Worm (Caenorhabditis elegans) whole organism, L3 larva: ENCODE measurements around the gene Y43B11AR.1.

Source experiments
- R02D3.7 ChIP-seq: fragments of 150-350 bp; optimal IDR thresholded peaks from 2 replicates; lab custom pipeline; 2014; ENCODE audit warnings: missing biosample characterization, missing genetic modification characterization
- ZK546.5 ChIP-seq: sonication (generic microtip); optimal IDR thresholded peaks from 2 replicates; lab custom pipeline; 2017; ENCODE audit warnings: missing biosample characterization, missing genetic modification characterization
- ama-1 ChIP-seq: fragments of 150-350 bp; optimal IDR thresholded peaks from 2 replicates; lab custom pipeline; 2018
- ceh-28 ChIP-seq: fragments of 150-350 bp; optimal IDR thresholded peaks from 2 replicates; lab custom pipeline; 2014; ENCODE audit warnings: missing biosample characterization, missing genetic modification reagents, missing genetic modification characterization
- daf-12 ChIP-seq: fragments of 150-350 bp; optimal IDR thresholded peaks from 2 replicates; lab custom pipeline; 2014; ENCODE audit warnings: missing biosample characterization, missing genetic modification reagents, missing genetic modification characterization
- egl-5 ChIP-seq: fragments of 150-350 bp; optimal IDR thresholded peaks from 2 replicates; lab custom pipeline; 2017; ENCODE audit warnings: missing biosample characterization, missing genetic modification reagents, missing genetic modification characterization, inconsistent platforms
- elt-2 ChIP-seq: sonication (generic microtip); optimal IDR thresholded peaks from 2 replicates; lab custom pipeline; 2016; ENCODE audit warnings: missing genetic modification reagents, mild to moderate bottlenecking, missing genetic modification characterization, missing compliant biosample characterization
- elt-3 ChIP-seq, 3 experiments: fragments of 150-350 bp in 1 of 3; sonication (generic microtip) in 2 of 3; optimal IDR thresholded peaks; 2 replicates in 2 of 3; 4 replicates in 1 of 3; lab custom pipeline; 2014 to 2017; ENCODE audit warnings: missing biosample characterization in 3 of 3, missing genetic modification characterization in 3 of 3
- eor-1 ChIP-seq, 2 experiments: fragments of 150-350 bp; optimal IDR thresholded peaks; 2 replicates each; lab custom pipeline; 2014 to 2018; ENCODE audit warnings: missing biosample characterization in 2 of 2, missing genetic modification characterization in 2 of 2
- fkh-10 ChIP-seq: sonication (generic microtip); optimal IDR thresholded peaks from 2 replicates; lab custom pipeline; 2017; ENCODE audit warnings: missing biosample characterization, missing genetic modification reagents, missing genetic modification characterization
- fos-1 ChIP-seq: fragments of 150-350 bp; optimal IDR thresholded peaks from 2 replicates; lab custom pipeline; 2014; ENCODE audit warnings: missing biosample characterization, missing genetic modification characterization
- jun-1 ChIP-seq: fragments of 150-350 bp; optimal IDR thresholded peaks from 2 replicates; lab custom pipeline; 2014; ENCODE audit warnings: missing biosample characterization, missing genetic modification reagents, missing genetic modification characterization
- lin-15B ChIP-seq: fragments of 150-350 bp; optimal IDR thresholded peaks from 2 replicates; lab custom pipeline; 2014; ENCODE audit warnings: missing biosample characterization, missing genetic modification characterization
- lin-39 ChIP-seq: fragments of 150-350 bp; optimal IDR thresholded peaks from 2 replicates; lab custom pipeline; 2018; ENCODE audit warnings: missing biosample characterization, missing genetic modification reagents, missing genetic modification characterization
- lsy-12 ChIP-seq: sonication (generic microtip); optimal IDR thresholded peaks from 2 replicates; lab custom pipeline; 2016; ENCODE audit warnings: mild to moderate bottlenecking, missing genetic modification characterization, missing compliant biosample characterization
- nfya-1 ChIP-seq: sonication (generic microtip); optimal IDR thresholded peaks from 2 replicates; lab custom pipeline; 2017; ENCODE audit warnings: missing genetic modification characterization, mild to moderate bottlenecking, missing compliant biosample characterization, antibody characterized with exemption, moderate library complexity; ENCODE audit not compliant: insufficient read depth
- nhr-23 ChIP-seq: fragments of 150-350 bp; optimal IDR thresholded peaks from 2 replicates; lab custom pipeline; 2014; ENCODE audit warnings: missing biosample characterization, missing genetic modification reagents, missing genetic modification characterization
- nhr-237 ChIP-seq: fragments of 150-350 bp; optimal IDR thresholded peaks from 2 replicates; lab custom pipeline; 2014; ENCODE audit warnings: missing biosample characterization, missing genetic modification characterization
- nhr-25 ChIP-seq: sonication (generic microtip); optimal IDR thresholded peaks from 2 replicates; lab custom pipeline; 2017; ENCODE audit warnings: missing biosample characterization, missing genetic modification characterization
- nhr-28 ChIP-seq: fragments of 150-350 bp; optimal IDR thresholded peaks from 2 replicates; lab custom pipeline; 2014; ENCODE audit warnings: missing biosample characterization, missing genetic modification characterization
- nhr-43 ChIP-seq: sonication (generic microtip); optimal IDR thresholded peaks from 2 replicates; lab custom pipeline; 2016; ENCODE audit warnings: mild to moderate bottlenecking, missing genetic modification characterization, missing compliant biosample characterization; ENCODE audit not compliant: poor library complexity, severe bottlenecking
- nhr-67 ChIP-seq: fragments of 150-350 bp; optimal IDR thresholded peaks from 2 replicates; lab custom pipeline; 2014; ENCODE audit warnings: missing biosample characterization, missing genetic modification characterization
- nhr-77 ChIP-seq: fragments of 150-350 bp; optimal IDR thresholded peaks from 2 replicates; lab custom pipeline; 2014; ENCODE audit warnings: missing biosample characterization, missing genetic modification characterization
- pha-4 ChIP-seq: fragments of 150-350 bp; optimal IDR thresholded peaks from 2 replicates; lab custom pipeline; 2014; ENCODE audit warnings: missing biosample characterization, missing genetic modification reagents, missing genetic modification characterization
- skn-1 ChIP-seq: fragments of 150-350 bp; optimal IDR thresholded peaks from 2 replicates; lab custom pipeline; 2014; ENCODE audit warnings: missing biosample characterization, missing genetic modification characterization
- snpc-4 ChIP-seq: fragments of 150-350 bp; optimal IDR thresholded peaks from 2 replicates; lab custom pipeline; 2014; ENCODE audit warnings: missing biosample characterization, missing genetic modification characterization
- tbx-2 ChIP-seq: sonication (generic microtip); optimal IDR thresholded peaks from 2 replicates; lab custom pipeline; 2016; ENCODE audit warnings: mild to moderate bottlenecking, missing genetic modification characterization, missing compliant biosample characterization
- unc-39 ChIP-seq: sonication (generic microtip); optimal IDR thresholded peaks from 4 replicates; lab custom pipeline; 2017; ENCODE audit warnings: missing biosample characterization, missing genetic modification characterization
- unc-62 ChIP-seq: fragments of 150-350 bp; sonication (generic microtip); optimal IDR thresholded peaks from 4 replicates; lab custom pipeline; 2014; ENCODE audit warnings: missing biosample characterization, missing genetic modification reagents, missing genetic modification characterization
- zag-1 ChIP-seq: fragments of 150-350 bp; optimal IDR thresholded peaks from 2 replicates; lab custom pipeline; 2014; ENCODE audit warnings: missing biosample characterization, missing genetic modification characterization
- ztf-11 ChIP-seq: fragments of 150-350 bp; optimal IDR thresholded peaks from 2 replicates; lab custom pipeline; 2014; ENCODE audit warnings: missing biosample characterization, missing genetic modification characterization
- ztf-4 ChIP-seq: fragments of 150-350 bp; optimal IDR thresholded peaks from 2 replicates; lab custom pipeline; 2014; ENCODE audit warnings: missing biosample characterization, missing genetic modification characterization

The Y43B11AR.1 gene

ce11 chrIV:7051515-7051914 is 29.8 kb upstream of the Y43B11AR.1 start:
- TF ChIP-seq fkh-10 (peak; percentile 12), ama-1 (peak; percentile 86), nhr-67 (tag; lab: Kevin White, UChicago) (no peak)

ce11 chrIV:7052135-7052534 is 29.2 kb upstream of the Y43B11AR.1 start:
- peak; percentile 76 for TF ChIP-seq ama-1
- TF ChIP-seq skn-1 (tag; lab: Kevin White, UChicago) = no peak

- TF ChIP-seq nhr-23 (tag; lab: Kevin White, UChicago) (no peak), fkh-10 (peak; percentile 18)
Measured at ce11 chrIV:7057677-7058076, 23.6 kb upstream of the Y43B11AR.1 start, which contains the start of gene srx-50. srx-50 (plus strand) TSS chrIV:7057977.

ce11 chrIV:7062697-7063096 is 18.6 kb upstream of the Y43B11AR.1 start:
- TF ChIP-seq daf-12 = no peak
- no peak for TF ChIP-seq lsy-12 (tag; lab: Kevin White, UChicago)
- TF ChIP-seq fos-1 (tag; lab: Kevin White, UChicago) = no peak
- TF ChIP-seq ztf-11 (tag; lab: Kevin White, UChicago) = no peak
- TF ChIP-seq lin-15B (tag; lab: Kevin White, UChicago) = no peak
- TF ChIP-seq nhr-237 = no peak
- TF ChIP-seq R02D3.7 (tag; lab: Kevin White, UChicago) = no peak
- no peak for TF ChIP-seq egl-5 (tag; lab: Kevin White, UChicago)
- no peak for TF ChIP-seq nhr-25 (tag; lab: Kevin White, UChicago)
- no peak for TF ChIP-seq tbx-2 (tag; lab: Kevin White, UChicago)
- no peak for TF ChIP-seq nhr-43

ce11 chrIV:7065022-7065421 is 16.3 kb upstream of the Y43B11AR.1 start, which contains the start of gene Y43B11AL.1:
Y43B11AL.1 (plus strand) TSS chrIV:7065322.
- no peak for TF ChIP-seq egl-5 (tag; lab: Kevin White, UChicago)
- TF ChIP-seq nfya-1 (tag; lab: Kevin White, UChicago) = no peak
- no peak for TF ChIP-seq elt-2 (tag; lab: Kevin White, UChicago)
- no peak for TF ChIP-seq lin-39 (tag; lab: Kevin White, UChicago)
- TF ChIP-seq eor-1 (tag; optimal IDR thresholded peaks at IDR 0.05; lab: Kevin White, UChicago) = no peak
- no peak for TF ChIP-seq ZK546.5 (tag; lab: Kevin White, UChicago)
- TF ChIP-seq ztf-4 (tag; lab: Kevin White, UChicago) = no peak
- no peak for TF ChIP-seq elt-3 (tag; optimal IDR thresholded peaks at IDR 0.05; lab: Kevin White, UChicago)
- TF ChIP-seq R02D3.7 (tag; lab: Kevin White, UChicago) = no peak
- TF ChIP-seq nhr-67 (tag; lab: Kevin White, UChicago) = no peak
- TF ChIP-seq ama-1 = no peak
- TF ChIP-seq ztf-11 (tag; lab: Kevin White, UChicago) = no peak

- no peak for TF ChIP-seq nhr-43
- no peak for TF ChIP-seq ceh-28 (tag; lab: Kevin White, UChicago)
- TF ChIP-seq unc-39 = no peak
- no peak for TF ChIP-seq elt-2 (tag; lab: Kevin White, UChicago)
- TF ChIP-seq nhr-237 = no peak
- TF ChIP-seq pha-4 (tag; lab: Kevin White, UChicago) = no peak
- no peak for TF ChIP-seq fos-1 (tag; lab: Kevin White, UChicago)
- no peak for TF ChIP-seq lsy-12 (tag; lab: Kevin White, UChicago)
- no peak for TF ChIP-seq ama-1
Measured at ce11 chrIV:7067446-7067845, 13.9 kb upstream of the Y43B11AR.1 start.

ce11 chrIV:7072110-7072509 is 9.2 kb upstream of the Y43B11AR.1 start, which contains the start of gene srg-48:
srg-48 (plus strand) TSS chrIV:7072410.
- TF ChIP-seq unc-62 (GFP tag; lab: Kevin White, UChicago) (no peak), nhr-43 (no peak), nhr-28 (tag; lab: Kevin White, UChicago) (no peak), zag-1 (tag; lab: Kevin White, UChicago) (no peak), pha-4 (tag; lab: Kevin White, UChicago) (no peak), jun-1 (tag; lab: Kevin White, UChicago) (no peak), nhr-77 (tag; lab: Kevin White, UChicago) (no peak), snpc-4 (tag; lab: Kevin White, UChicago) (no peak), fkh-10 (no peak)
- TF ChIP-seq, all 47 proteins: peak for 0
